Fruit fly (Drosophila melanogaster) whole organism, embryonic: ENCODE results near the gene CG31038.

Experiments
- BEAF-32 ChIP-seq: fragments of 200-800 bp; sonication (Bioruptor generic); optimal IDR thresholded peaks from 3 replicates; lab custom pipeline; 2017; ENCODE audit warnings: missing biosample characterization, missing genetic modification characterization, mild to moderate bottlenecking, moderate library complexity, missing genetic modification reagents
- CG10654 ChIP-seq: fragments of 200-800 bp; sonication (Bioruptor generic); optimal IDR thresholded peaks from 2 replicates; lab custom pipeline; 2016; ENCODE audit warnings: missing biosample characterization, missing genetic modification characterization
- CG12155 ChIP-seq: fragments of 200-800 bp; sonication (Bioruptor generic); optimal IDR thresholded peaks from 3 replicates; lab custom pipeline; 2016; ENCODE audit warnings: missing biosample characterization, missing genetic modification characterization
- CG12236 ChIP-seq: fragments of 200-800 bp; sonication (Bioruptor generic); optimal IDR thresholded peaks from 2 replicates; lab custom pipeline; 2016; ENCODE audit warnings: missing biosample characterization, missing genetic modification characterization
- CG12659 ChIP-seq: fragments of 200-800 bp; sonication (Bioruptor generic); optimal IDR thresholded peaks from 3 replicates; lab custom pipeline; 2017; ENCODE audit warnings: mild to moderate bottlenecking, missing biosample characterization, missing genetic modification reagents, missing genetic modification characterization
- CG12744 ChIP-seq: fragments of 200-800 bp; sonication (Bioruptor generic); optimal IDR thresholded peaks from 2 replicates; lab custom pipeline; 2016; ENCODE audit warnings: missing biosample characterization, missing genetic modification characterization
- CG13287 ChIP-seq: fragments of 200-800 bp; sonication (Bioruptor generic); IDR thresholded peaks from 2 replicates; pipeline ENCODE4 v1.3.6; 2022; ENCODE audit warnings: missing biosample characterization, missing genetic modification characterization; ENCODE audit not compliant: partially characterized antibody
- CG13624 ChIP-seq: fragments of 200-800 bp; sonication (Bioruptor generic); optimal IDR thresholded peaks from 2 replicates; lab custom pipeline; 2016; ENCODE audit warnings: missing biosample characterization, missing genetic modification characterization
- CG17829 ChIP-seq: fragments of 200-800 bp; optimal IDR thresholded peaks from 2 replicates; lab custom pipeline; 2019; ENCODE audit warnings: missing biosample characterization, mild to moderate bottlenecking, missing genetic modification characterization, moderate library complexity
- CG2116 ChIP-seq: fragments of 200-800 bp; sonication (Bioruptor generic); optimal IDR thresholded peaks from 3 replicates; lab custom pipeline; 2018; ENCODE audit warnings: missing biosample characterization, mild to moderate bottlenecking, missing genetic modification characterization
- CG2120 ChIP-seq: fragments of 200-800 bp; sonication (Bioruptor generic); optimal IDR thresholded peaks from 3 replicates; lab custom pipeline; 2016; ENCODE audit warnings: missing biosample characterization, missing genetic modification characterization
- CG2712 ChIP-seq: fragments of 200-800 bp; optimal IDR thresholded peaks from 3 replicates; lab custom pipeline; 2019; ENCODE audit warnings: missing biosample characterization, mild to moderate bottlenecking, missing genetic modification characterization, moderate library complexity
- CG32772 ChIP-seq: fragments of 200-800 bp; sonication (Bioruptor generic); IDR thresholded peaks from 2 replicates; pipeline ENCODE4 v1.3.6; 2022; ENCODE audit warnings: missing biosample characterization, missing genetic modification characterization
- CG34376 ChIP-seq: fragments of 200-800 bp; sonication (Bioruptor generic); optimal IDR thresholded peaks from 2 replicates; lab custom pipeline; 2018; ENCODE audit warnings: missing biosample characterization, mild to moderate bottlenecking, missing genetic modification characterization
- CG3847 ChIP-seq: fragments of 200-800 bp; sonication (Bioruptor generic); IDR thresholded peaks from 2 replicates; pipeline ENCODE4 v1.3.6; 2022; ENCODE audit warnings: missing biosample characterization, missing genetic modification characterization
- CG4282 ChIP-seq: fragments of 200-800 bp; sonication (Bioruptor generic); optimal IDR thresholded peaks from 2 replicates; lab custom pipeline; 2016; ENCODE audit warnings: missing biosample characterization, missing genetic modification characterization
- CG4617 ChIP-seq: fragments of 200-800 bp; sonication (Bioruptor generic); optimal IDR thresholded peaks from 3 replicates; lab custom pipeline; 2016; ENCODE audit warnings: missing biosample characterization, missing genetic modification characterization, borderline replicate concordance
- CG7786 ChIP-seq: fragments of 200-800 bp; sonication (Bioruptor generic); optimal IDR thresholded peaks from 2 replicates; lab custom pipeline; 2016; ENCODE audit warnings: missing biosample characterization, missing genetic modification characterization
- CG7928 ChIP-seq: fragments of 200-800 bp; sonication (Bioruptor generic); optimal IDR thresholded peaks from 2 replicates; lab custom pipeline; 2017; ENCODE audit warnings: missing biosample characterization, mild to moderate bottlenecking, missing genetic modification characterization
- CG8388 ChIP-seq: fragments of 200-800 bp; sonication (Bioruptor generic); optimal IDR thresholded peaks from 2 replicates; lab custom pipeline; 2019; ENCODE audit warnings: missing biosample characterization, mild to moderate bottlenecking, missing genetic modification characterization, moderate library complexity
- CoRest ChIP-seq: fragments of 200-800 bp; sonication (Bioruptor generic); optimal IDR thresholded peaks from 3 replicates; lab custom pipeline; 2018; ENCODE audit warnings: missing biosample characterization, mild to moderate bottlenecking, missing genetic modification characterization, moderate library complexity
- Dp ChIP-seq: fragments of 200-800 bp; sonication (Bioruptor generic); optimal IDR thresholded peaks from 2 replicates; lab custom pipeline; 2018; ENCODE audit warnings: missing biosample characterization, mild to moderate bottlenecking, missing genetic modification characterization, moderate library complexity
- Dref ChIP-seq: fragments of 200-800 bp; sonication (Bioruptor generic); IDR thresholded peaks from 2 replicates; pipeline ENCODE4 v1.3.6; 2022; ENCODE audit warnings: missing biosample characterization, missing genetic modification characterization
- E2f2 ChIP-seq: fragments of 200-800 bp; sonication (Bioruptor generic); IDR thresholded peaks from 2 replicates; pipeline ENCODE4 v1.3.6; 2022; ENCODE audit warnings: missing biosample characterization, missing genetic modification characterization
- Elba2 ChIP-seq: fragments of 200-800 bp; sonication (Bioruptor generic); optimal IDR thresholded peaks from 3 replicates; lab custom pipeline; 2016; ENCODE audit warnings: missing biosample characterization, missing genetic modification characterization
- HmgD ChIP-seq: fragments of 200-800 bp; sonication (Bioruptor generic); optimal IDR thresholded peaks from 3 replicates; lab custom pipeline; 2016; ENCODE audit warnings: missing biosample characterization, missing genetic modification characterization
- HmgZ ChIP-seq: fragments of 200-800 bp; sonication (Bioruptor generic); optimal IDR thresholded peaks from 2 replicates; lab custom pipeline; 2018; ENCODE audit warnings: missing biosample characterization, mild to moderate bottlenecking, missing genetic modification characterization
- Lhr ChIP-seq: fragments of 200-800 bp; sonication (Bioruptor generic); optimal IDR thresholded peaks from 3 replicates; lab custom pipeline; 2017; ENCODE audit warnings: mild to moderate bottlenecking, missing biosample characterization, missing genetic modification reagents, missing genetic modification characterization
- MBD-R2 ChIP-seq: fragments of 200-800 bp; sonication (Bioruptor generic); IDR thresholded peaks from 2 replicates; pipeline ENCODE4 v1.3.6; 2022; ENCODE audit warnings: missing biosample characterization, missing genetic modification characterization
- MESR4 ChIP-seq: fragments of 200-800 bp; sonication (Bioruptor generic); optimal IDR thresholded peaks from 2 replicates; lab custom pipeline; 2018; ENCODE audit warnings: missing biosample characterization, mild to moderate bottlenecking, missing genetic modification characterization, moderate library complexity
- Myb ChIP-seq: fragments of 200-800 bp; sonication (Bioruptor generic); optimal IDR thresholded peaks from 2 replicates; lab custom pipeline; 2016; ENCODE audit warnings: missing biosample characterization, missing genetic modification characterization
- Sry-δ ChIP-seq: fragments of 200-800 bp; sonication (Bioruptor generic); optimal IDR thresholded peaks from 2 replicates; lab custom pipeline; 2016; ENCODE audit warnings: missing biosample characterization, missing genetic modification characterization
- YL-1 ChIP-seq: fragments of 200-800 bp; sonication (Bioruptor generic); optimal IDR thresholded peaks from 3 replicates; lab custom pipeline; 2017; ENCODE audit warnings: missing biosample characterization, mild to moderate bottlenecking, missing genetic modification characterization
- ci ChIP-seq: fragments of 200-800 bp; sonication (Bioruptor generic); IDR thresholded peaks from 3 replicates; pipeline ENCODE4 v1.3.6; 2022; ENCODE audit warnings: missing biosample characterization, missing genetic modification characterization
- danr ChIP-seq: fragments of 200-800 bp; sonication (Bioruptor generic); IDR thresholded peaks from 2 replicates; pipeline ENCODE4 v1.3.6; 2022; ENCODE audit warnings: missing biosample characterization, missing genetic modification characterization
- dati ChIP-seq: fragments of 200-800 bp; sonication (Bioruptor generic); IDR thresholded peaks from 2 replicates; pipeline ENCODE4 v1.3.6; 2022; ENCODE audit warnings: missing biosample characterization, missing genetic modification characterization
- dm ChIP-seq: fragments of 200-800 bp; sonication (Bioruptor generic); optimal IDR thresholded peaks from 3 replicates; lab custom pipeline; 2016; ENCODE audit warnings: missing biosample characterization, missing genetic modification characterization
- ems ChIP-seq: fragments of 200-800 bp; sonication (Bioruptor generic); optimal IDR thresholded peaks from 3 replicates; lab custom pipeline; 2016; ENCODE audit warnings: missing biosample characterization, missing genetic modification characterization
- eyg ChIP-seq: fragments of 200-800 bp; sonication (Bioruptor generic); optimal IDR thresholded peaks from 3 replicates; lab custom pipeline; 2016; ENCODE audit warnings: missing biosample characterization, missing genetic modification characterization
- jigr1 ChIP-seq: fragments of 200-800 bp; sonication (Bioruptor generic); IDR thresholded peaks from 3 replicates; pipeline ENCODE4 v1.3.6; 2022; ENCODE audit warnings: missing biosample characterization, missing genetic modification characterization
- kah ChIP-seq: fragments of 200-800 bp; sonication (Bioruptor generic); optimal IDR thresholded peaks from 2 replicates; lab custom pipeline; 2018; ENCODE audit warnings: missing biosample characterization, mild to moderate bottlenecking, missing genetic modification characterization
- phol ChIP-seq: fragments of 200-800 bp; sonication (Bioruptor generic); optimal IDR thresholded peaks from 3 replicates; lab custom pipeline; 2018; ENCODE audit warnings: missing biosample characterization, mild to moderate bottlenecking, missing genetic modification characterization, moderate library complexity
- pita ChIP-seq: fragments of 200-800 bp; sonication (Bioruptor generic); optimal IDR thresholded peaks from 2 replicates; lab custom pipeline; 2017; ENCODE audit warnings: missing biosample characterization, mild to moderate bottlenecking, missing genetic modification characterization
- row ChIP-seq: fragments of 200-800 bp; sonication (Bioruptor generic); IDR thresholded peaks from 3 replicates; pipeline ENCODE4 v1.3.6; 2022; ENCODE audit warnings: missing biosample characterization, missing genetic modification characterization
- sima ChIP-seq: fragments of 200-800 bp; sonication (Bioruptor generic); optimal IDR thresholded peaks from 2 replicates; lab custom pipeline; 2016; ENCODE audit warnings: missing biosample characterization, missing genetic modification characterization
- tna ChIP-seq: fragments of 200-800 bp; sonication (Bioruptor generic); IDR thresholded peaks from 2 replicates; pipeline ENCODE4 v1.3.6; 2022; ENCODE audit warnings: missing biosample characterization, missing genetic modification characterization; ENCODE audit not compliant: partially characterized antibody
- trem ChIP-seq: fragments of 200-800 bp; optimal IDR thresholded peaks from 3 replicates; lab custom pipeline; 2019; ENCODE audit warnings: missing biosample characterization, mild to moderate bottlenecking, missing genetic modification characterization, moderate library complexity
- unc-4 ChIP-seq: fragments of 200-800 bp; sonication (Bioruptor generic); IDR thresholded peaks from 2 replicates; pipeline ENCODE4 v1.3.6; 2022; ENCODE audit warnings: missing biosample characterization, missing genetic modification characterization; ENCODE audit not compliant: partially characterized antibody
- unpg ChIP-seq: fragments of 200-800 bp; sonication (Bioruptor generic); optimal IDR thresholded peaks from 3 replicates; lab custom pipeline; 2018; ENCODE audit warnings: missing biosample characterization, mild to moderate bottlenecking, missing genetic modification characterization, moderate library complexity

Gene CG31038

DNA sequence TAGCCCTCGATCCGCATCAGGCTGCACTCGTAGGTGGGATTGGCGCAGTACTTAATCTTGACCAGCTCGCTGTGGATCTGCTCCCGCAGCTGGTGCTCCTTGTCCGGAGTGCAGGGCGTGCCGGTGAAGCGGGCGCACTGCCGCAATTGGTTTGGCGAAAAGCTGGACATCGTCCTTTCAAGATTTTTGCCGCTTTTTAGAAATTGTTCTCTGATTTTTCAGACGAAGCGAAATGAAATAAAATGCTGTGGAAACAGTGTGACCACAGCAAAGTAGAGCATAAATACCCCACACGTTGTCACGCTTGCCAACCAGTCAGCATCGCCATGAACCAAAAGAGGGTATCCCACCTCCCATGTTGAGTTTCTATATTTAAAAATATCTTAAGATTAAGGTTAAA, 19.6 kb upstream of the CG31038 start, which contains the start of gene dgt1 (continued):
- TF ChIP-seq YL-1 (GFP tag; lab: Kevin White, UChicago) (peak; percentile 80), CG7786 (GFP tag; lab: Kevin White, UChicago) (no peak), ci (GFP tag; lab: Robert Waterston, UW) (peak; percentile 52; the same call in 1 of the 3 replicates), pita (GFP tag; lab: Kevin White, UChicago) (peak; percentile 71), CG4617 (GFP tag; lab: Kevin White, UChicago) (peak; percentile 88), CG2116 (peak; percentile 29), dm (GFP tag; lab: Kevin White, UChicago) (peak; percentile 42), CG3847 (GFP tag; lab: Robert Waterston, UW) (peak; percentile 24; the same call in 1 of the 2 replicates), Lhr (peak; percentile 40), BEAF-32 (GFP tag; lab: Kevin White, UChicago) (peak; percentile 38), CG34376 (GFP tag; lab: Kevin White, UChicago) (peak; percentile 15), dati (GFP tag; lab: Robert Waterston, UW) (no peak), tna (GFP tag; lab: Robert Waterston, UW) (peak; percentile 7; the same call in 1 of the 2 replicates), CG12236 (GFP tag; lab: Kevin White, UChicago) (no peak), danr (GFP tag; lab: Robert Waterston, UW) (no peak), Myb (peak; percentile 67), unc-4 (0 out of 2 replicates have a peak, but pooled peaks have one; percentile 16), Sry-δ (GFP tag; lab: Kevin White, UChicago) (peak; percentile 20), Dp (GFP tag; lab: Kevin White, UChicago) (peak; percentile 93), Elba2 (GFP tag; lab: Kevin White, UChicago) (peak; percentile 40), CG17829 (peak; percentile 41), ems (GFP tag; lab: Kevin White, UChicago) (peak; percentile 14), jigr1 (GFP tag; lab: Robert Waterston, UW) (no peak), Dref (GFP tag; lab: Robert Waterston, UW) (peak; percentile 29; the same call in 1 of the 2 replicates), CG10654 (no peak), unpg (GFP tag; lab: Kevin White, UChicago) (no peak), HmgZ (tag; lab: Kevin White, UChicago) (peak; percentile 63), CG12744 (GFP tag; lab: Kevin White, UChicago) (no peak), CG12155 (GFP tag; lab: Kevin White, UChicago) (peak; percentile 78), phol (tag; lab: Kevin White, UChicago) (peak; percentile 14), CG4282 (no peak), CG2712 (tag; lab: Kevin White, UChicago) (no peak)
- TF ChIP-seq, all 482 proteins: peak for 43

- TF ChIP-seq CG8388 (GFP tag; lab: Kevin White, UChicago) = peak; percentile 51
- TF ChIP-seq unc-4 = no peak
- TF ChIP-seq CG13624 (GFP tag; lab: Kevin White, UChicago) = peak; percentile 75
- TF ChIP-seq jigr1 (GFP tag; lab: Robert Waterston, UW) = no peak
- TF ChIP-seq sima (GFP tag; lab: Kevin White, UChicago) = no peak
- TF ChIP-seq kah (GFP tag; lab: Kevin White, UChicago) = no peak
- peak; percentile 53; the same call in 1 of the 2 replicates for TF ChIP-seq MBD-R2
- peak; percentile 88 for TF ChIP-seq E2f2
- TF ChIP-seq Sry-δ (GFP tag; lab: Kevin White, UChicago) = peak; percentile 31
- peak; percentile 46 for TF ChIP-seq trem (tag; lab: Kevin White, UChicago)
- TF ChIP-seq row (GFP tag; lab: Robert Waterston, UW) = 0 out of 3 replicates have a peak, but pooled peaks have one; percentile 20
- peak; percentile 19 for TF ChIP-seq CoRest
- peak; percentile 45 for TF ChIP-seq MESR4 (GFP tag; lab: Kevin White, UChicago)
- TF ChIP-seq CG32772 (GFP tag; lab: Robert Waterston, UW) = no peak
- TF ChIP-seq CG13287 = peak; percentile 17; the same call in 1 of the 2 replicates
- TF ChIP-seq CG12659 (GFP tag; lab: Kevin White, UChicago) = peak; percentile 36
- no peak for TF ChIP-seq eyg (GFP tag; lab: Kevin White, UChicago)
- peak; percentile 6 for TF ChIP-seq HmgD (GFP tag; lab: Kevin White, UChicago)
- peak; percentile 67 for TF ChIP-seq CG4617 (GFP tag; lab: Kevin White, UChicago)
- no peak for TF ChIP-seq CG2120 (GFP tag; lab: Kevin White, UChicago)
- peak; percentile 81 for TF ChIP-seq Dp (GFP tag; lab: Kevin White, UChicago)
- TF ChIP-seq phol (tag; lab: Kevin White, UChicago) = peak; percentile 23
- TF ChIP-seq CG7928 = peak; percentile 54
Observed at dm6 chr3R:29858806-29859205, 18.1 kb upstream of the CG31038 start, which contains the start of gene CG7824. Gene CG7824 (minus strand): TSS chr3R:29858936.
